Fruit fly (Drosophila melanogaster) whole organism, pupa: ENCODE results near the gene Alg10.
A peak's percentile ranks its signal among the peaks of the same experiment; 100 is the strongest.

Experiments
- CG10348 ChIP-seq: fragments of 200-800 bp; sonication (Bioruptor generic); IDR thresholded peaks from 2 replicates; pipeline ENCODE4 v1.3.6; 2022; ENCODE audit warnings: missing biosample characterization, missing genetic modification characterization
- CG12605 ChIP-seq: fragments of 200-800 bp; sonication (Bioruptor generic); IDR thresholded peaks from 2 replicates; pipeline ENCODE4 v1.3.6; 2022; ENCODE audit warnings: missing biosample characterization, missing genetic modification characterization
- CG14655 ChIP-seq: fragments of 200-800 bp; sonication (Bioruptor generic); optimal IDR thresholded peaks from 3 replicates; lab custom pipeline; 2017; ENCODE audit warnings: mild to moderate bottlenecking, missing biosample characterization, missing genetic modification reagents, missing genetic modification characterization
- CG17806 ChIP-seq: fragments of 200-800 bp; sonication (Bioruptor generic); optimal IDR thresholded peaks from 2 replicates; lab custom pipeline; 2018; ENCODE audit warnings: missing biosample characterization, mild to moderate bottlenecking, missing genetic modification characterization, moderate library complexity
- CG34367 ChIP-seq: fragments of 200-800 bp; sonication (Bioruptor generic); optimal IDR thresholded peaks from 2 replicates; lab custom pipeline; 2018; ENCODE audit warnings: missing biosample characterization, mild to moderate bottlenecking, missing genetic modification characterization
- CG4496 ChIP-seq: fragments of 200-800 bp; sonication (Bioruptor generic); IDR thresholded peaks from 3 replicates; pipeline ENCODE4 v1.3.6; 2022; ENCODE audit warnings: missing biosample characterization, missing genetic modification characterization
- CG8301 ChIP-seq: fragments of 200-800 bp; sonication (Bioruptor generic); optimal IDR thresholded peaks from 2 replicates; lab custom pipeline; 2018; ENCODE audit warnings: missing biosample characterization, mild to moderate bottlenecking, missing genetic modification characterization
- CG9948 ChIP-seq: fragments of 200-800 bp; sonication (Bioruptor generic); optimal IDR thresholded peaks from 2 replicates; lab custom pipeline; 2018; ENCODE audit warnings: missing biosample characterization, mild to moderate bottlenecking, missing genetic modification characterization, moderate library complexity
- D1 ChIP-seq: fragments of 200-800 bp; sonication (Bioruptor generic); optimal IDR thresholded peaks from 2 replicates; lab custom pipeline; 2018; ENCODE audit warnings: missing biosample characterization, mild to moderate bottlenecking, missing genetic modification characterization, moderate library complexity
- EcR ChIP-seq: fragments of 200-800 bp; sonication (Bioruptor generic); optimal IDR thresholded peaks from 3 replicates; lab custom pipeline; 2019; ENCODE audit warnings: missing biosample characterization, missing genetic modification characterization, mild to moderate bottlenecking, moderate library complexity, missing genetic modification reagents
- Pif1B ChIP-seq: fragments of 200-800 bp; sonication (Bioruptor generic); optimal IDR thresholded peaks from 3 replicates; lab custom pipeline; 2016; ENCODE audit warnings: missing biosample characterization, missing genetic modification characterization
- Snoo ChIP-seq: fragments of 200-800 bp; sonication (Bioruptor generic); optimal IDR thresholded peaks from 3 replicates; lab custom pipeline; 2017; ENCODE audit warnings: missing biosample characterization, mild to moderate bottlenecking, missing genetic modification characterization, inconsistent platforms
- gl ChIP-seq: fragments of 200-800 bp; sonication (Bioruptor generic); optimal IDR thresholded peaks from 2 replicates; lab custom pipeline; 2018; ENCODE audit warnings: missing biosample characterization, mild to moderate bottlenecking, missing genetic modification characterization

DNA sequence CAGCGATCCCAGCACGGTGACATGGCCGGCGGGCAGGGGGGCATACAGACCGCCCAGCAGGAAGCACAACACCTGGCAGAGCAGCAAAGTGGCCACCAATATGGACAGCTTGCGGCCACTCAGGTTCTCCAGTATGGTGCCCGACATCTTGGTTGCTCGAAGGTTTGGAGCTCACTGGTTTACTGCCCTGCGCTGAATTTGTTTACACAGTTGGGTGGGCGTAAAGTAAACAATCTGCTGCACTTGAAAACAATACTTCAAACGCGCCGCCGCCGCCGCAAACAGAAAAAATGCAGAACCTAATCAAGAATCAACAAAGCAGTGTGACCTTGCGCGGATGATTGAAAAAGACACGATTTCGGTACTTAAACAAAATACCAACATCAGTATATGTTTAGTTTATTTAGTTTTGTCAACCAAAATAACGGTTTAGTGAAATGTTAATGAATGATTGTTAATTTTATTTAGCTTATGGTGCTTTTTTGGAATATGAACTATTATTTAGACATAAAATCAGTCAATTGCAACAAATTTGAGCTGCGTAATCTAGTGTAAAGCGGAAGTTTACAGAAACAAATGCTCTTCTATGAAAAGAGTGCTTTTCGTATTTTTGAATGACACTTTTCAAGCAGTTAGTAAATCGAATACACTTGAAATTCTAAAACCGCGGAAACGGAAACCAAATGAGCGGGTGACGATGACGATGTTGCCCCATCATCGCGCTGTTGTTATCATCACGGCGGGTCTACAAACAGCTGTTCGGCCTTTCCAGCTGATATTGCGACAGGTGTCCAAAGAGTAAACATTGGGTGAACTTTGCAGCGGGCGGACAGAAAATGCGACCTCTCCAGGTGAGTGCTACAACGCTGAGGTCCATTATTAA is 4.8 kb downstream of the Alg10 start, which contains the start of the genes wls and Adck5:
- TF ChIP-seq gl (tag; lab: Kevin White, UChicago) (peak; percentile 38), CG12605 (GFP tag; lab: Robert Waterston, UW) (peak; percentile 64), CG9948 (no peak), EcR (GFP tag; lab: Kevin White, UChicago) (no peak), CG10348 (GFP tag; lab: Robert Waterston, UW) (no peak), CG4496 (GFP tag; lab: Robert Waterston, UW) (peak; percentile 78), Snoo (tag; lab: Kevin White, UChicago) (peak; percentile 78), CG17806 (tag; lab: Kevin White, UChicago) (no peak), Pif1B (GFP tag; lab: Kevin White, UChicago) (no peak), D1 (tag; lab: Kevin White, UChicago) (no peak), CG8301 (no peak), CG34367 (tag; lab: Kevin White, UChicago) (peak; percentile 53), CG14655 (GFP tag; lab: Kevin White, UChicago) (no peak)
